Worm (Caenorhabditis elegans): ENCODE data around the gene F49E12.10.
A peak's percentile ranks its signal among the peaks of the same experiment; 100 is the strongest.

Gene F49E12.10

DNA sequence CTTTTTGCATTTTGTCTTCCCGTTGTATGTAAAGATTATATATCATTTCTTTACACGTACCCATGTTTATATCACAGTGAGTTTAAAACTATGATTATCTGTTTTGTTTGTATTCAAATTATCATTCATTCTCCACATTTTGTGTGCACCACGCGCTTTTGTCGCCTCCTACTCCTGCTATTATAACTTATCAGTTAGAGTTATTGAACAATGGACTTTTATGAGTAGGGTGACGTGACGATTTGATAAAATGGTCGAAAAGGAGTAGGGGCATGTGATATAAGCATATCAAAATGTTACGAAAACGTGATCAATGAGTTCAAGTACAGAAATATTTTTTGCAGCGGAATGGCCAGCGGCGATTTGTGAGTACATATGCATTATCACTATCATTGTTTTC, 8.0 kb upstream of the F49E12.10 start (continued):
- TF ChIP-seq nhr-42 (GFP tag; IDR thresholded peaks at IDR 0.05) (no peak), zip-11 (GFP tag; IDR thresholded peaks at IDR 0.05) (no peak), hif-1 (tag; optimal IDR thresholded peaks at IDR 0.05) (peak in 1 of 2 experiments; percentile 83), nhr-6 (tag; optimal IDR thresholded peaks at IDR 0.05) (no peak), lin-38 (GFP tag; IDR thresholded peaks at IDR 0.05) (no peak), nhr-10 (tag; optimal IDR thresholded peaks at IDR 0.05) (peak; percentile 59), ctbp-1 (GFP tag; IDR thresholded peaks at IDR 0.05) (no peak), dmd-6 (GFP tag; IDR thresholded peaks at IDR 0.05) (peak; percentile 96), ces-1 (GFP tag; optimal IDR thresholded peaks at IDR 0.05) (no peak), Y48G9A.11 (GFP tag; IDR thresholded peaks at IDR 0.05) (no peak), mxl-3 (GFP tag; optimal IDR thresholded peaks at IDR 0.05) (peak; percentile 61), madf-5 (GFP tag; IDR thresholded peaks at IDR 0.05) (no peak), php-3 (GFP tag; IDR thresholded peaks at IDR 0.05) (peak; percentile 94), ceh-32 (tag; optimal IDR thresholded peaks at IDR 0.05; ENCODE audit: poor library complexity) (no peak), dve-1 (tag; optimal IDR thresholded peaks at IDR 0.05; ENCODE audit: insufficient read depth) (peak; percentile 98), lim-7 (GFP tag; IDR thresholded peaks at IDR 0.05) (no peak), mdl-1 (tag; optimal IDR thresholded peaks at IDR 0.05) (peak in 1 of 2 experiments; percentile 85)

DNA sequence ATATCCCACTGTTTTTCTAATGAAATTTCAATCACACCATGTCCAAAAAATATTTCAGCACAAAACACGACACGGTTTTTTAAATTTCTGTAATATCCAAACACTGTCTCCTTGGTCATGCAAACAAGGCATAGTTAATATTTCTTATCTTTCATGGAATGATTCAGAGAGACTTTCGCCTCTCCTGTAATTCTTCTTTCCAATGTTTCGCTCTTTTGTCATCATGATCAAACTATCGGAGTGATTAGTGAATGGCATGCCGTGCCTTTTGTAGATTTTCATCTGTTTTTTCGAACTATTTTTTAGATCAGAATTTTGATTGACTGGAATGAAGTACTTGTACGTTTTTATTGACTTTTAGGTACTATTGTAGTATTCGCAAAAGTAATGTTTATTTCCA, 6.5 kb upstream of the F49E12.10 start:
- TF ChIP-seq T26A8.4 (GFP tag; IDR thresholded peaks at IDR 0.05), result no peak
- peak; percentile 88 for TF ChIP-seq dmd-6 (GFP tag; IDR thresholded peaks at IDR 0.05)
- no peak for TF ChIP-seq egl-43 (GFP tag; IDR thresholded peaks at IDR 0.05)
- TF ChIP-seq lsy-2 (tag; optimal IDR thresholded peaks at IDR 0.05), result peak in 1 of 2 experiments; percentile 25
- TF ChIP-seq mxl-3 (GFP tag; optimal IDR thresholded peaks at IDR 0.05), result peak; percentile 2
- TF ChIP-seq mdl-1 (tag; optimal IDR thresholded peaks at IDR 0.05), result peak in 1 of 2 experiments; percentile 19
- peak; percentile 76 for TF ChIP-seq nhr-28 (tag; optimal IDR thresholded peaks at IDR 0.05)
- peak; percentile 34 for TF ChIP-seq hlh-30 (tag; optimal IDR thresholded peaks at IDR 0.05; ENCODE audit: insufficient read depth)
- no peak for TF ChIP-seq daf-16 (GFP tag; optimal IDR thresholded peaks at IDR 0.05)
- peak; percentile 36 for TF ChIP-seq daf-16 (tag; optimal IDR thresholded peaks at IDR 0.05)
- TF ChIP-seq ZK546.5 (tag; optimal IDR thresholded peaks at IDR 0.05), result no peak
- TF ChIP-seq nhr-48 (tag; optimal IDR thresholded peaks at IDR 0.05), result peak; percentile 37
- TF ChIP-seq lin-1 (GFP tag; IDR thresholded peaks at IDR 0.05), result no peak
- TF ChIP-seq F10B5.3 (tag; optimal IDR thresholded peaks at IDR 0.05), result no peak
- TF ChIP-seq aha-1 (tag), result peak; percentile 72
- peak; percentile 44 for TF ChIP-seq mes-2 (tag; optimal IDR thresholded peaks at IDR 0.05; ENCODE audit: poor library complexity, severe bottlenecking)
- no peak for TF ChIP-seq ceh-28 (tag; optimal IDR thresholded peaks at IDR 0.05)
- TF ChIP-seq nhr-77 (tag; optimal IDR thresholded peaks at IDR 0.05), result peak; percentile 65
- TF ChIP-seq nhr-102 (tag; optimal IDR thresholded peaks at IDR 0.05), result peak; percentile 43
- peak; percentile 20 for TF ChIP-seq nhr-6 (tag; optimal IDR thresholded peaks at IDR 0.05)
- peak; percentile 25; the same call in 1 of the 2 replicates for TF ChIP-seq tra-1 (GFP tag; IDR thresholded peaks at IDR 0.05)
- TF ChIP-seq pqm-1 (tag; optimal IDR thresholded peaks at IDR 0.05), result peak; percentile 81
- TF ChIP-seq lir-3 (tag; optimal IDR thresholded peaks at IDR 0.05), result no peak
- peak; percentile 66 for TF ChIP-seq dve-1 (tag; optimal IDR thresholded peaks at IDR 0.05; ENCODE audit: insufficient read depth)
- TF ChIP-seq hlh-11 (tag; optimal IDR thresholded peaks at IDR 0.05), result peak; percentile 78

DNA sequence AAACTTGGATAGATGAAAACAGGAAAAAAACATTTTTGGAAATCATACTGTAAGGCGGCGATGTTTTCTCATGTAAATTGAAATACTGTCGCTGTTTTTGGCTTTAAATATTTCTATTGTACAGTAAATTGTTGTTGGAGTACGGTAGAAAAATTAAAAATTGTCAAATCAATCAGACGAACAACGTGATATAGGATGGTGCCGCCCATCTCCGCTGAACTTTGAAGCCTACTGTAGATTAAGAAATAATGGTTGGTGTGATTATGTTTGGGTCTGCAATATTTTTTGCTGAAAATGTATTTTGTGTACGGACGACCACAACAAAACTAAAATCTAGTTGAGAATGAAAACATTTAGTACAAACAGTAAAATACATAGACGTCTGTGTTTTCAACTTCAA, 5.3 kb upstream of the F49E12.10 start:
- TF ChIP-seq pqm-1 (tag; optimal IDR thresholded peaks at IDR 0.05) (peak; percentile 18), lsy-2 (tag; optimal IDR thresholded peaks at IDR 0.05) (peak in 1 of 2 experiments; percentile 56), dmd-6 (GFP tag; IDR thresholded peaks at IDR 0.05) (no peak), nhr-28 (tag; optimal IDR thresholded peaks at IDR 0.05) (peak; percentile 29)
